Worm (Caenorhabditis elegans) whole organism, early embryonic: ENCODE data around the gene coq-6.

Experiments used
- F13C5.2 ChIP-seq: sonication (generic microtip); optimal IDR thresholded peaks from 2 replicates; lab custom pipeline; 2017; ENCODE audit warnings: mild to moderate bottlenecking, missing genetic modification characterization, inconsistent platforms, missing compliant biosample characterization
- aly-1 ChIP-seq: sonication (generic microtip); optimal IDR thresholded peaks from 2 replicates; lab custom pipeline; 2016; ENCODE audit warnings: missing genetic modification characterization, missing compliant biosample characterization
- ama-1 ChIP-seq: fragments of 150-350 bp; optimal IDR thresholded peaks from 2 replicates; lab custom pipeline; 2014
- ceh-13 ChIP-seq: fragments of 200-800 bp; sonication (Bioruptor generic); optimal IDR thresholded peaks from 2 replicates; lab custom pipeline; 2018; ENCODE audit warnings: mild to moderate bottlenecking, missing genetic modification characterization, missing compliant biosample characterization
- ceh-36 ChIP-seq: sonication (generic microtip); optimal IDR thresholded peaks from 2 replicates; lab custom pipeline; 2016; ENCODE audit warnings: missing genetic modification characterization, inconsistent platforms, missing compliant biosample characterization
- flt-1 ChIP-seq: fragments of 200-800 bp; sonication (Bioruptor generic); IDR thresholded peaks from 2 replicates; pipeline ENCODE4 v1.3.6; 2022; ENCODE audit warnings: missing genetic modification characterization, missing compliant biosample characterization
- pes-1 ChIP-seq: fragments of 200-800 bp; sonication (Bioruptor generic); IDR thresholded peaks from 2 replicates; pipeline ENCODE4 v1.3.6; 2022; ENCODE audit warnings: missing genetic modification reagents, missing genetic modification characterization, missing compliant biosample characterization
- scrt-1 ChIP-seq: fragments of 200-800 bp; sonication (Bioruptor generic); IDR thresholded peaks from 2 replicates; pipeline ENCODE4 v1.3.6; 2022; ENCODE audit warnings: missing genetic modification characterization, missing compliant biosample characterization

DNA sequence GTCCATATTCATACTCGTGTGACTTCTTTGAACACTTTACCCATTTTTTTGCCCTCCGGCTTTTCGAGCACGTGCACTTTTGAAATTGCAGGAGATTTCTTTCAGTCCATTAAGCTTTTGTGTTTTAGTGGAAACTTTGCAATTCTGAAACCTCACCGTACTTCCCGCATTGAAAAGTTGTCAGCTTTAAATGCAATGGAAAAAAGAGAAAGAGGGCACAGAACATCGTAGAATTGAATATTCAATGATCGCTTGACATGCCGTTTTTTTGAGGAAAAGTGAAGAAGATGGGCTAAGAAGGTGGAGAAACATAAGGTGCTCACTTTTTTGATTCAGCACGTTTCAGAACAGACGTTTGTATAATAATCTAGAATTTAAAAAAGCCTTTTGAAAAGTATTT lies 22.2 kb upstream of the coq-6 start:
- TF ChIP-seq F13C5.2 (tag; lab: Kevin White, UChicago) (no peak), ama-1 (lab: Kevin White, UChicago) (no peak), flt-1 (no peak), scrt-1 (GFP tag; lab: Robert Waterston, UW) (no peak), aly-1 (no peak), ceh-13 (no peak), ceh-36 (no peak), pes-1 (no peak)
